Fruit fly (Drosophila melanogaster): ENCODE data around the gene Ugt302C1.
A peak's percentile ranks its signal among the peaks of the same experiment; 100 is the strongest.

Gene Ugt302C1

DNA sequence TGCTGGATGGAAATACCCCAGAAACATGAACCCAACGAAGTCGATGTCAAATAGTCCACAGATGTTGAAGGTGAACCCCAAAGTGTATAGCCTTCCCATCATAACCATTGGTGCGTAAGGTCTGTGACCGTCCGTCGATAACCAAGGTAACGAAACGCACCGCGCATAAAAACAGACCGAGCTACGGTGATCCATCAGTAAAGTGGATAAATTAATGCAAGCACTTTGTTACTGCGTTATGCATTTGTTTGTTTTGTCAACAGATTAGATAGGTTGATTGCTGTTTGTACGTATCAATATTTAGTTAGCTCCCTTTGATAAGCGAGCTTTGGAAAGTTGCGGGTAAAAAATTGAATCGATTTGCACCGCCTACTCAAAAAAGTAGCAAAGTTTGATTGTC, 21.4 kb downstream of the Ugt302C1 start:
- TF ChIP-seq Rel (GFP tag; optimal IDR thresholded peaks at IDR 0.05) (no peak), Rel (tag; optimal IDR thresholded peaks at IDR 0.05) (no peak), sv (GFP tag; optimal IDR thresholded peaks at IDR 0.05) (no peak), Mio (GFP tag; optimal IDR thresholded peaks at IDR 0.05) (no peak), dmrt93B (GFP tag; optimal IDR thresholded peaks at IDR 0.05) (no peak), sage (GFP tag; optimal IDR thresholded peaks at IDR 0.05) (no peak), Hnf4 (GFP tag; optimal IDR thresholded peaks at IDR 0.05) (no peak), tai (GFP tag; optimal IDR thresholded peaks at IDR 0.05) (no peak), fru (GFP tag; optimal IDR thresholded peaks at IDR 0.05) (no peak), Hr83 (GFP tag; optimal IDR thresholded peaks at IDR 0.05; ENCODE audit: poor library complexity, severe bottlenecking) (no peak), woc (GFP tag; optimal IDR thresholded peaks at IDR 0.05) (no peak), OdsH (GFP tag; optimal IDR thresholded peaks at IDR 0.05) (no peak), Dif (GFP tag; optimal IDR thresholded peaks at IDR 0.05; ENCODE audit: partially characterized antibody) (no peak), brk (GFP tag; optimal IDR thresholded peaks at IDR 0.05) (no peak)

DNA sequence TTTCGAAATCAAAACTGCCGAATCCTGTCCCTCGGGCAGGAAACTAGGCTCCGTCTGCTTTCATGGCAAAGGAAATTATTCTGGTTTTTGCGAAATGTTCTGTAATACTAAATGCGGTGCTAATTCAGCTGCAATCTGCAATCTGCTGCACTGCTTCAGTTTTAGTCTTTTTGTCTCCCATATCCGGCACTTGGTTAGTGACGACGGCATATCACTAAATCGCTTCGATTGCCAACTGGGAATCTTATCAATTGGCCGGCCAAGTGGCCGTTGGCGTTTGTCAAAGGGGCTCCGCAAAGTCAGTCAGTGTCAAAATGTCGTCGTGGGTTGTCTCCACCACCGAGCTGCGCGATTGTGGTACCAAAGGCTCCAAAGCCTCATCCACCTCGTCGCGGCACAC, 38.9 kb downstream of the Ugt302C1 start, which contains the start of gene CG18577:
CG18577 (plus strand) TSS at position 301 of the 400 bp plus-strand sequence.
- no peak for TF ChIP-seq lola (GFP tag; optimal IDR thresholded peaks at IDR 0.05)
- no peak for TF ChIP-seq jim (GFP tag; optimal IDR thresholded peaks at IDR 0.05)
- no peak for TF ChIP-seq Hr83 (GFP tag; optimal IDR thresholded peaks at IDR 0.05; ENCODE audit: poor library complexity, severe bottlenecking)
- TF ChIP-seq OdsH (GFP tag; optimal IDR thresholded peaks at IDR 0.05): no peak
- TF ChIP-seq foxo (GFP tag; optimal IDR thresholded peaks at IDR 0.05): no peak
- TF ChIP-seq usp (GFP tag; optimal IDR thresholded peaks at IDR 0.05): no peak
- TF ChIP-seq Dif (GFP tag; optimal IDR thresholded peaks at IDR 0.05; ENCODE audit: partially characterized antibody): no peak
- no peak for TF ChIP-seq woc (GFP tag; optimal IDR thresholded peaks at IDR 0.05)
- TF ChIP-seq dl (GFP tag; optimal IDR thresholded peaks at IDR 0.05; ENCODE audit: insufficient read depth in 1 of 2, partially characterized antibody in 2 of 2): no peak
- no peak for TF ChIP-seq sage (GFP tag; optimal IDR thresholded peaks at IDR 0.05)
- TF ChIP-seq pan (optimal IDR thresholded peaks at IDR 0.05): no peak
- no peak for TF ChIP-seq fru (GFP tag; optimal IDR thresholded peaks at IDR 0.05)
- TF ChIP-seq h (GFP tag; optimal IDR thresholded peaks at IDR 0.05): no peak
- no peak for TF ChIP-seq CG9705 (GFP tag; optimal IDR thresholded peaks at IDR 0.05)
- no peak for TF ChIP-seq Hr78 (GFP tag; optimal IDR thresholded peaks at IDR 0.05)
- no peak for TF ChIP-seq br (GFP tag; optimal IDR thresholded peaks at IDR 0.05)
- no peak for TF ChIP-seq Sp1 (GFP tag; optimal IDR thresholded peaks at IDR 0.05)
- TF ChIP-seq dmrt93B (GFP tag; optimal IDR thresholded peaks at IDR 0.05): no peak

DNA sequence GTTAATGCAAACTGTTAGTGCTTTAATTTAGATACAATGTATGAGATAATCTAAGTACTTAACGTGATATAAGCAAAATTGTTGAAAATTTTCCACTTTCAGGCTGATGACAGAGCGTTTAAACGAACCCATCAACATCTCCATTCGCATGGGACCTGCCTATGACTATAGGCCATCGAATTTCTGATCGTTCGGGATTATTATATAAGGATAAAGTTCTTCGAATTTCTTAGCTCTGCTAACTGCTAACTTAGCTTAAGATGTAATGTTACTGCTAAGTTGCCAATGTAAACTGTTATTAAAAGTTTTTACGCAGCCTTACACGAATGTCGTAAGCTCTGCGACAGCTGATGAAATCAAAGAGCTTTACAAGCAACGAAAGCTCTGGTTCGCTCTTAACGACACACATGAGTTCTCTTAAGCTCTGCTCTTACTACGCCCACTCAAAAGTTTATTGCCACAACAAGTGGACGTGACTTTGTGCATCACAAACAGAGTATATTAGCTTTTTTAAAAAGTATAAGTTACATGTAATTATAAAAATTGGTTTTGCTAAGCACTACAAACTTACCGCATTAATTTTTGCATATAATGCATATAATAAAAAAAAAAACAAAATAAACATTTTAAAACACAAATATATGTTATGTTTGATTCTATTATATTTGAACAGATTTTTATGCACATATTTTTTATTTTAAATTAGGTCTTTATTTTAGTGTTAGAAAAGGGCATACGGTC, 39.9 kb downstream of the Ugt302C1 start:
- peak; percentile 64 for TF ChIP-seq GATAd (GFP tag; optimal IDR thresholded peaks at IDR 0.05)
- peak; percentile 99 for TF ChIP-seq Sp1 (GFP tag; optimal IDR thresholded peaks at IDR 0.05)
- TF ChIP-seq jim (GFP tag; optimal IDR thresholded peaks at IDR 0.05): no peak
- TF ChIP-seq Rel (GFP tag; optimal IDR thresholded peaks at IDR 0.05): peak; percentile 73
- TF ChIP-seq Rel (tag; optimal IDR thresholded peaks at IDR 0.05): peak; percentile 65
- peak; percentile 96 for TF ChIP-seq fru (GFP tag; optimal IDR thresholded peaks at IDR 0.05)
- TF ChIP-seq tai (GFP tag; optimal IDR thresholded peaks at IDR 0.05): peak; percentile 73
- no peak for TF ChIP-seq Hr83 (GFP tag; optimal IDR thresholded peaks at IDR 0.05; ENCODE audit: poor library complexity, severe bottlenecking)
- peak; percentile 92 for TF ChIP-seq woc (GFP tag; optimal IDR thresholded peaks at IDR 0.05)
- TF ChIP-seq br (GFP tag; optimal IDR thresholded peaks at IDR 0.05): peak; percentile 90
- TF ChIP-seq Hnf4 (GFP tag; optimal IDR thresholded peaks at IDR 0.05): peak; percentile 72
- peak; percentile 95 for TF ChIP-seq h (GFP tag; optimal IDR thresholded peaks at IDR 0.05)
- TF ChIP-seq lola (GFP tag; optimal IDR thresholded peaks at IDR 0.05): no peak
- TF ChIP-seq pan (optimal IDR thresholded peaks at IDR 0.05): no peak
- peak; percentile 72 for TF ChIP-seq sage (GFP tag; optimal IDR thresholded peaks at IDR 0.05)
- peak; percentile 88 for TF ChIP-seq brk (GFP tag; optimal IDR thresholded peaks at IDR 0.05)
- TF ChIP-seq rgr (GFP tag; optimal IDR thresholded peaks at IDR 0.05): peak; percentile 94
- TF ChIP-seq Vsx2 (GFP tag; optimal IDR thresholded peaks at IDR 0.05; ENCODE audit: partially characterized antibody): no peak
- TF ChIP-seq dl (GFP tag; optimal IDR thresholded peaks at IDR 0.05; ENCODE audit: insufficient read depth in 1 of 2, partially characterized antibody in 2 of 2): no peak
- TF ChIP-seq Myc (optimal IDR thresholded peaks at IDR 0.05): no peak
- peak; percentile 98 for TF ChIP-seq psq (GFP tag; optimal IDR thresholded peaks at IDR 0.05)
- no peak for TF ChIP-seq Jra (GFP tag; optimal IDR thresholded peaks at IDR 0.05)
- peak; percentile 95 for TF ChIP-seq HLH106 (tag; optimal IDR thresholded peaks at IDR 0.05)
- TF ChIP-seq N (GFP tag; optimal IDR thresholded peaks at IDR 0.05): no peak
- TF ChIP-seq CrebA (GFP tag; optimal IDR thresholded peaks at IDR 0.05; ENCODE audit: borderline replicate concordance): no peak
- peak; percentile 99 for TF ChIP-seq Dfd (GFP tag; optimal IDR thresholded peaks at IDR 0.05)
- TF ChIP-seq OdsH (GFP tag; optimal IDR thresholded peaks at IDR 0.05): peak; percentile 96
- TF ChIP-seq sv (GFP tag; optimal IDR thresholded peaks at IDR 0.05): peak; percentile 95
- no peak for TF ChIP-seq Mio (GFP tag; optimal IDR thresholded peaks at IDR 0.05)
- TF ChIP-seq CG32264 (GFP tag; optimal IDR thresholded peaks at IDR 0.05): no peak
- peak in 1 of 2 experiments; percentile 96 for TF ChIP-seq foxo (GFP tag; optimal IDR thresholded peaks at IDR 0.05)
- peak; percentile 80 for TF ChIP-seq dsf (GFP tag; optimal IDR thresholded peaks at IDR 0.05; ENCODE audit: borderline replicate concordance)
- TF ChIP-seq dmrt93B (GFP tag; optimal IDR thresholded peaks at IDR 0.05): peak; percentile 98
- no peak for TF ChIP-seq Hr78 (GFP tag; optimal IDR thresholded peaks at IDR 0.05)
- no peak for TF ChIP-seq usp (GFP tag; optimal IDR thresholded peaks at IDR 0.05)
- TF ChIP-seq Dif (GFP tag; optimal IDR thresholded peaks at IDR 0.05; ENCODE audit: partially characterized antibody): peak; percentile 4
- TF ChIP-seq CG9705 (GFP tag; optimal IDR thresholded peaks at IDR 0.05): peak; percentile 94
- peak; percentile 90 for TF ChIP-seq ey (GFP tag; optimal IDR thresholded peaks at IDR 0.05)
- TF ChIP-seq Abd-B (GFP tag; optimal IDR thresholded peaks at IDR 0.05): no peak
